Worm (Caenorhabditis elegans) whole organism, L3 larva: ENCODE measurements around the gene C08F8.15.
A peak's percentile ranks its signal among the peaks of the same experiment; 100 is the strongest.

Experiments
- R02D3.7 ChIP-seq: fragments of 150-350 bp; optimal IDR thresholded peaks from 2 replicates; lab custom pipeline; 2014; ENCODE audit warnings: missing biosample characterization, missing genetic modification characterization
- aly-2 ChIP-seq: fragments of 150-350 bp; optimal IDR thresholded peaks from 2 replicates; lab custom pipeline; 2014; ENCODE audit warnings: missing biosample characterization, missing genetic modification characterization
- ceh-16 ChIP-seq: sonication (generic microtip); optimal IDR thresholded peaks from 2 replicates; lab custom pipeline; 2017; ENCODE audit warnings: missing biosample characterization, missing genetic modification characterization
- ceh-28 ChIP-seq: fragments of 150-350 bp; optimal IDR thresholded peaks from 2 replicates; lab custom pipeline; 2014; ENCODE audit warnings: missing biosample characterization, missing genetic modification reagents, missing genetic modification characterization
- ceh-82 ChIP-seq: fragments of 150-350 bp; optimal IDR thresholded peaks from 2 replicates; lab custom pipeline; 2014; ENCODE audit warnings: missing biosample characterization, missing genetic modification characterization
- ceh-9 ChIP-seq: sonication (generic microtip); optimal IDR thresholded peaks from 2 replicates; lab custom pipeline; 2018; ENCODE audit warnings: missing biosample characterization, missing genetic modification characterization
- daf-12 ChIP-seq: fragments of 150-350 bp; optimal IDR thresholded peaks from 2 replicates; lab custom pipeline; 2014; ENCODE audit warnings: missing biosample characterization, missing genetic modification reagents, missing genetic modification characterization
- egl-27 ChIP-seq: sonication (generic microtip); optimal IDR thresholded peaks from 4 replicates; lab custom pipeline; 2017; ENCODE audit warnings: missing biosample characterization, missing genetic modification reagents, missing genetic modification characterization
- elt-1 ChIP-seq: fragments of 150-350 bp; optimal IDR thresholded peaks from 2 replicates; lab custom pipeline; 2014; ENCODE audit warnings: missing biosample characterization, missing genetic modification characterization
- elt-2 ChIP-seq: sonication (generic microtip); optimal IDR thresholded peaks from 2 replicates; lab custom pipeline; 2016; ENCODE audit warnings: missing genetic modification reagents, mild to moderate bottlenecking, missing genetic modification characterization, missing compliant biosample characterization
- elt-3 ChIP-seq, 3 experiments: fragments of 150-350 bp in 1 of 3; sonication (generic microtip) in 2 of 3; optimal IDR thresholded peaks; 2 replicates in 2 of 3; 4 replicates in 1 of 3; lab custom pipeline; 2014 to 2017; ENCODE audit warnings: missing biosample characterization in 3 of 3, missing genetic modification characterization in 3 of 3
- fkh-2 ChIP-seq: fragments of 150-350 bp; optimal IDR thresholded peaks from 2 replicates; lab custom pipeline; 2014; ENCODE audit warnings: missing biosample characterization, missing genetic modification reagents, missing genetic modification characterization
- fos-1 ChIP-seq: fragments of 150-350 bp; optimal IDR thresholded peaks from 2 replicates; lab custom pipeline; 2014; ENCODE audit warnings: missing biosample characterization, missing genetic modification characterization
- hmg-11 ChIP-seq: sonication (generic microtip); optimal IDR thresholded peaks from 2 replicates; lab custom pipeline; 2016; ENCODE audit warnings: missing genetic modification characterization, missing compliant biosample characterization
- jun-1 ChIP-seq: fragments of 150-350 bp; optimal IDR thresholded peaks from 2 replicates; lab custom pipeline; 2014; ENCODE audit warnings: missing biosample characterization, missing genetic modification reagents, missing genetic modification characterization
- lin-15B ChIP-seq: fragments of 150-350 bp; optimal IDR thresholded peaks from 2 replicates; lab custom pipeline; 2014; ENCODE audit warnings: missing biosample characterization, missing genetic modification characterization
- lin-39 ChIP-seq: fragments of 150-350 bp; optimal IDR thresholded peaks from 2 replicates; lab custom pipeline; 2018; ENCODE audit warnings: missing biosample characterization, missing genetic modification reagents, missing genetic modification characterization
- nfya-1 ChIP-seq: sonication (generic microtip); optimal IDR thresholded peaks from 2 replicates; lab custom pipeline; 2017; ENCODE audit warnings: missing genetic modification characterization, mild to moderate bottlenecking, missing compliant biosample characterization, antibody characterized with exemption, moderate library complexity; ENCODE audit not compliant: insufficient read depth
- nhr-11 ChIP-seq: fragments of 150-350 bp; optimal IDR thresholded peaks from 2 replicates; lab custom pipeline; 2014; ENCODE audit warnings: missing biosample characterization, missing genetic modification characterization
- nhr-12 ChIP-seq: fragments of 150-350 bp; optimal IDR thresholded peaks from 2 replicates; lab custom pipeline; 2014; ENCODE audit warnings: missing biosample characterization, missing genetic modification characterization
- nhr-23 ChIP-seq: fragments of 150-350 bp; optimal IDR thresholded peaks from 2 replicates; lab custom pipeline; 2014; ENCODE audit warnings: missing biosample characterization, missing genetic modification reagents, missing genetic modification characterization
- nhr-25 ChIP-seq: sonication (generic microtip); optimal IDR thresholded peaks from 2 replicates; lab custom pipeline; 2017; ENCODE audit warnings: missing biosample characterization, missing genetic modification characterization
- nhr-43 ChIP-seq: sonication (generic microtip); optimal IDR thresholded peaks from 2 replicates; lab custom pipeline; 2016; ENCODE audit warnings: mild to moderate bottlenecking, missing genetic modification characterization, missing compliant biosample characterization; ENCODE audit not compliant: poor library complexity, severe bottlenecking
- nhr-67 ChIP-seq: fragments of 150-350 bp; optimal IDR thresholded peaks from 2 replicates; lab custom pipeline; 2014; ENCODE audit warnings: missing biosample characterization, missing genetic modification characterization
- nhr-76 ChIP-seq: fragments of 150-350 bp; sonication (generic microtip); optimal IDR thresholded peaks from 5 replicates; lab custom pipeline; 2014; ENCODE audit warnings: missing biosample characterization, missing genetic modification characterization
- nhr-77 ChIP-seq: fragments of 150-350 bp; optimal IDR thresholded peaks from 2 replicates; lab custom pipeline; 2014; ENCODE audit warnings: missing biosample characterization, missing genetic modification characterization
- pqm-1 ChIP-seq: fragments of 150-350 bp; optimal IDR thresholded peaks from 2 replicates; lab custom pipeline; 2017; ENCODE audit warnings: missing biosample characterization, missing genetic modification characterization, inconsistent platforms
- sea-2 ChIP-seq: fragments of 150-350 bp; sonication (generic microtip); optimal IDR thresholded peaks from 4 replicates; lab custom pipeline; 2014; ENCODE audit warnings: missing biosample characterization, missing genetic modification reagents, missing genetic modification characterization
- skn-1 ChIP-seq: fragments of 150-350 bp; optimal IDR thresholded peaks from 2 replicates; lab custom pipeline; 2014; ENCODE audit warnings: missing biosample characterization, missing genetic modification characterization
- snpc-4 ChIP-seq: fragments of 150-350 bp; optimal IDR thresholded peaks from 2 replicates; lab custom pipeline; 2014; ENCODE audit warnings: missing biosample characterization, missing genetic modification characterization
- tbx-2 ChIP-seq: sonication (generic microtip); optimal IDR thresholded peaks from 2 replicates; lab custom pipeline; 2016; ENCODE audit warnings: mild to moderate bottlenecking, missing genetic modification characterization, missing compliant biosample characterization
- unc-39 ChIP-seq: sonication (generic microtip); optimal IDR thresholded peaks from 4 replicates; lab custom pipeline; 2017; ENCODE audit warnings: missing biosample characterization, missing genetic modification characterization
- unc-62 ChIP-seq: fragments of 150-350 bp; sonication (generic microtip); optimal IDR thresholded peaks from 4 replicates; lab custom pipeline; 2014; ENCODE audit warnings: missing biosample characterization, missing genetic modification reagents, missing genetic modification characterization
- zag-1 ChIP-seq: fragments of 150-350 bp; optimal IDR thresholded peaks from 2 replicates; lab custom pipeline; 2014; ENCODE audit warnings: missing biosample characterization, missing genetic modification characterization
- ztf-11 ChIP-seq: fragments of 150-350 bp; optimal IDR thresholded peaks from 2 replicates; lab custom pipeline; 2014; ENCODE audit warnings: missing biosample characterization, missing genetic modification characterization
- ztf-4 ChIP-seq: fragments of 150-350 bp; optimal IDR thresholded peaks from 2 replicates; lab custom pipeline; 2014; ENCODE audit warnings: missing biosample characterization, missing genetic modification characterization

The C08F8.15 gene

DNA sequence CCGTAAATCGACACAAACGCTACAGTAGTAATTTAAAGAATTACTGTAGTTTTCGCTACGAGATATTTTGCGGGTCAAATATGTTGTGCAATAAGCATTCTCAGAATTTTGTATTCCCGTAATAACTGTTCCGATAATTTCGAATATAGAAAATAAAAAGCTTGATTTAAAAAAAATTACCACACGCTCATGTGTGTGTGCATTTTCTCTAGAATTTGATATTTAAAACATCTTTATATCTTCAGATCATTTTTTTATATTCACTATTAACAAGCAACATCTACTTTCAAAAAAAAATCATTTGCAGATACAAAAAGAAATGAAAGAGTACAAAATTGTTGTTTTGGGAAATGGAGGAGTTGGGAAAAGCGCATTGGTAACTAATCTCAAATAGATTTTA lies 16.4 kb upstream of the C08F8.15 start, which contains the start of gene rap-3:
Gene rap-3, plus strand, starts transcription at position 301 of the 400 bp plus-strand sequence.
- no peak for TF ChIP-seq R02D3.7 (tag; lab: Kevin White, UChicago)
- no peak for TF ChIP-seq egl-27 (tag; lab: Kevin White, UChicago)
- TF ChIP-seq ztf-11 (tag; lab: Kevin White, UChicago) = no peak
- no peak for TF ChIP-seq lin-15B (tag; lab: Kevin White, UChicago)
- TF ChIP-seq ceh-16 = no peak
- no peak for TF ChIP-seq fkh-2 (tag; lab: Kevin White, UChicago)
- no peak for TF ChIP-seq nhr-12
- TF ChIP-seq aly-2 (tag; lab: Kevin White, UChicago) = no peak
- no peak for TF ChIP-seq nhr-11 (tag; lab: Kevin White, UChicago)
- no peak for TF ChIP-seq tbx-2 (tag; lab: Kevin White, UChicago)
- no peak for TF ChIP-seq nfya-1 (tag; lab: Kevin White, UChicago)
- TF ChIP-seq nhr-25 (tag; lab: Kevin White, UChicago) = no peak
- no peak for TF ChIP-seq zag-1 (tag; lab: Kevin White, UChicago)

DNA sequence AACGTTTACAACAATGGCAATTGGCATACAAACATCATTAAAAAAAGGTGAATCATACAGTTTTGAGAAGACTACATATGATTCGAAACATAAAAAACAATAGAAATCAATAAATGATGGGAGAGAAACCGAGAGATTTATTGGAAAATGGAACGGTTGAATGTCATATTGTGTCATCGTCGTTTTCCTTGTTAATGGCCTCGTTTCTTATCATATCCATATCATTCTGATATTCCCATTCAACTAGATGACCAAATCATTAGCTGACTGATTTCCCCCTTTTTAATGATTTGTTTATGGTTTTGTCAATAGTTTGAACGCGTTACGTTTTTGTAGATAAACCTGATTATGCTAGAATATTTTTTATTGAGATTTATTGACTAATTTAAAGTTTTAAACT lies 14.2 kb upstream of the C08F8.15 start:
- TF ChIP-seq ceh-82 (tag; lab: Kevin White, UChicago) = no peak
- TF ChIP-seq nhr-43 (tag; lab: Kevin White, UChicago) = peak; percentile 8
- no peak for TF ChIP-seq unc-39 (tag; lab: Kevin White, UChicago)
- no peak for TF ChIP-seq elt-1 (tag; lab: Kevin White, UChicago)
- no peak for TF ChIP-seq elt-2 (tag; lab: Kevin White, UChicago)
- peak; percentile 12 for TF ChIP-seq ceh-28 (tag; lab: Kevin White, UChicago)
- peak in 1 of 3 experiments; percentile 80 for TF ChIP-seq elt-3 (tag; optimal IDR thresholded peaks at IDR 0.05; lab: Kevin White, UChicago)
- TF ChIP-seq nhr-23 (tag; lab: Kevin White, UChicago) = peak; percentile 54
- no peak for TF ChIP-seq unc-62 (GFP tag; lab: Kevin White, UChicago)
- TF ChIP-seq ceh-9 (tag; lab: Kevin White, UChicago) = no peak
- TF ChIP-seq snpc-4 (tag; lab: Kevin White, UChicago) = no peak

DNA sequence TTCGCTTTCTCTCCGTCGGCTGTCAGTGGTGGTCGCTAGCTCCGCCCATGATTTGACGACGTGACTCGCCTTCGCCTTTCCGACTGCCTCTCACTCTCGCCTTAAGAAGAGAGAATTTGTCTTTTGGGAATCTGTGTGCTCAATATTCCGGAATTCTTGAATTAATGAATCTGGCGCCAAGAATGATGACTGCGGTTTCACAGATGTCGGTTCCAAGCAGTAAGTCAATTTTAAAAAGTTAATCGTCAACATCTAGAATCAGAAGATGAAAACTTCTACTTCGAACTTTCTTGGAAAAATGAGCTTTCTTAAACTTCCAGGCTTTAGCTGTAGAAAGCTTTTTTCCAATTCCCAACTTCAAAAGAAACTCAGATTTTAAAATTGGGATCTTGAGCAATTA lies 9.0 kb upstream of the C08F8.15 start, which contains the start of gene nhr-67:
Gene nhr-67, plus strand, starts transcription at position 97 of the 400 bp plus-strand sequence.
- peak; percentile 66 for TF ChIP-seq nfya-1 (tag; lab: Kevin White, UChicago)
- no peak for TF ChIP-seq pqm-1
- TF ChIP-seq unc-62 (GFP tag; lab: Kevin White, UChicago) = no peak

DNA sequence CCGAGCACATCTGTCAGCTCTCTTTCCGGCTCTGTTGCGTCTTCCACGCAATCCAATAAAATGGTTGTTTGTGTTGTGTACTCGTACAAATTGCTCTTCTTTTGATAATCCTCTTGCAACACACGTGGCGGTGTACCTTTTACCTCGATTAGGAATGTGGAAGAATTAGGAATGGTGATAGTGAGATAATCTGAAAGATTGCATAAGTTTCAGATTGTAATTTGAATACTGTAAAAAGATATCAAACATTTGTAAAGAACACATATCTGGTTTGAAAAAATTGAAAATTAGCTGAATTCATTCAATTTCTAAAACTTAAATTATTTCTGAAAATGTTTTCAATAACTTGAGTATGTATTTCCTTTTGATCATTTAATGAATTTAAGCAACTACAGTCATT lies 4.2 kb upstream of the C08F8.15 start, which contains the start of gene C08F8.6:
Gene C08F8.6, minus strand, starts transcription at position 101 of the 400 bp plus-strand sequence.
- no peak for TF ChIP-seq ceh-9 (tag; lab: Kevin White, UChicago)
- TF ChIP-seq fkh-2 (tag; lab: Kevin White, UChicago) = no peak
- TF ChIP-seq fos-1 (tag; lab: Kevin White, UChicago) = no peak
- no peak for TF ChIP-seq unc-39 (tag; lab: Kevin White, UChicago)
- no peak for TF ChIP-seq nfya-1 (tag; lab: Kevin White, UChicago)
- TF ChIP-seq egl-27 (tag; lab: Kevin White, UChicago) = no peak
- no peak for TF ChIP-seq hmg-11
- TF ChIP-seq jun-1 (tag; lab: Kevin White, UChicago) = no peak
- no peak for TF ChIP-seq nhr-11 (tag; lab: Kevin White, UChicago)
- no peak for TF ChIP-seq unc-62 (GFP tag; lab: Kevin White, UChicago)
- TF ChIP-seq R02D3.7 (tag; lab: Kevin White, UChicago) = no peak
- TF ChIP-seq elt-1 (tag; lab: Kevin White, UChicago) = no peak
- TF ChIP-seq nhr-77 (tag; lab: Kevin White, UChicago) = no peak
- TF ChIP-seq elt-3 (tag; optimal IDR thresholded peaks at IDR 0.05; lab: Kevin White, UChicago) = no peak
- no peak for TF ChIP-seq sea-2
- TF ChIP-seq lin-39 (tag; lab: Kevin White, UChicago) = no peak
- TF ChIP-seq skn-1 (tag; lab: Kevin White, UChicago) = no peak

DNA sequence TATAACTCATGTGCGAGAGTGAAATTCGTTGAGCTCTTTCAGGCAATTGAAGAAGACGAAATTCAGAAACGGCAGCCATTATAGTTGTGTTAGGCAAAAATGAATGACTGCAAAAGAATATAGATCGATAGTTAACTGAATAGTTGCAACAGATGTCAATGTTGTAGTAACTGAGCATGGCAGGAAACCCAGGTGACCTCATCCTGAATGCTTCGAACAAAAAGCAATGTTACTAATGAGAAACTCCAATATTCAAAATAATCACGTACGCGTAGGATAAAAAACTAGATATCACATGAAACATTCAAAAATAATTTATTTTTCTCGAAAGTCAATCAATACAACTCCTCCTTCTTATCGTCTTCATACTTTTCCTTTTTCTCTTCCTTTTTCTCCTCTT lies 1.8 kb upstream of the C08F8.15 start, which contains the start of gene fbxb-9:
Gene fbxb-9, minus strand, starts transcription at position 101 of the 400 bp plus-strand sequence.
- TF ChIP-seq ceh-82 (tag; lab: Kevin White, UChicago) (no peak), elt-3 (tag; optimal IDR thresholded peaks at IDR 0.05; lab: Kevin White, UChicago) (no peak), fos-1 (tag; lab: Kevin White, UChicago) (no peak), tbx-2 (tag; lab: Kevin White, UChicago) (no peak), ceh-28 (tag; lab: Kevin White, UChicago) (no peak), nhr-25 (tag; lab: Kevin White, UChicago) (no peak), hmg-11 (no peak), nhr-67 (tag; lab: Kevin White, UChicago) (no peak), daf-12 (tag; lab: Kevin White, UChicago) (no peak), ceh-16 (no peak), sea-2 (no peak), nhr-76 (tag; lab: Kevin White, UChicago) (no peak), ztf-4 (tag; lab: Kevin White, UChicago) (no peak)
